Fruit fly (Drosophila melanogaster) whole organism, embryonic: ENCODE data around the gene Cpr65Av.

ENCODE experiments used
- Ada2b ChIP-seq: fragments of 200-800 bp; sonication (Bioruptor generic); IDR thresholded peaks from 2 replicates; pipeline ENCODE4 v1.3.6; 2022; ENCODE audit warnings: missing biosample characterization, missing genetic modification characterization
- Atf3 ChIP-seq: fragments of 200-800 bp; sonication (Bioruptor generic); optimal IDR thresholded peaks from 3 replicates; lab custom pipeline; 2016; ENCODE audit warnings: missing biosample characterization, missing genetic modification characterization
- Awh ChIP-seq: fragments of 200-800 bp; sonication (Bioruptor generic); IDR thresholded peaks from 2 replicates; pipeline ENCODE4, ENCODE4 v1.3.6; 2022; ENCODE audit warnings: missing biosample characterization, missing genetic modification characterization
- BEAF-32 ChIP-seq: fragments of 200-800 bp; sonication (Bioruptor generic); optimal IDR thresholded peaks from 3 replicates; lab custom pipeline; 2017; ENCODE audit warnings: missing biosample characterization, missing genetic modification characterization, mild to moderate bottlenecking, moderate library complexity, missing genetic modification reagents
- CG10654 ChIP-seq: fragments of 200-800 bp; sonication (Bioruptor generic); optimal IDR thresholded peaks from 2 replicates; lab custom pipeline; 2016; ENCODE audit warnings: missing biosample characterization, missing genetic modification characterization
- CG12942 ChIP-seq: fragments of 200-800 bp; sonication (Bioruptor generic); optimal IDR thresholded peaks from 3 replicates; lab custom pipeline; 2016; ENCODE audit warnings: missing biosample characterization, missing genetic modification characterization
- CG13424 ChIP-seq: fragments of 200-800 bp; sonication (Bioruptor generic); optimal IDR thresholded peaks from 2 replicates; lab custom pipeline; 2019; ENCODE audit warnings: missing biosample characterization, mild to moderate bottlenecking, missing genetic modification characterization, moderate library complexity
- CG14710 ChIP-seq: fragments of 200-800 bp; sonication (Bioruptor generic); optimal IDR thresholded peaks from 3 replicates; lab custom pipeline; 2019; ENCODE audit warnings: missing biosample characterization, mild to moderate bottlenecking, missing genetic modification characterization, moderate library complexity
- CG15601 ChIP-seq: fragments of 200-800 bp; sonication (Bioruptor generic); optimal IDR thresholded peaks from 3 replicates; lab custom pipeline; 2019; ENCODE audit warnings: missing biosample characterization, mild to moderate bottlenecking, missing genetic modification characterization, moderate library complexity
- CG1602 ChIP-seq: fragments of 200-800 bp; sonication (Bioruptor generic); optimal IDR thresholded peaks from 3 replicates; lab custom pipeline; 2016; ENCODE audit warnings: missing biosample characterization, missing genetic modification characterization
- CG16813 ChIP-seq: fragments of 200-800 bp; sonication (Bioruptor generic); IDR thresholded peaks from 3 replicates; pipeline ENCODE4 v1.3.6; 2022; ENCODE audit warnings: missing biosample characterization, missing genetic modification characterization; ENCODE audit not compliant: partially characterized antibody
- CG2116 ChIP-seq: fragments of 200-800 bp; sonication (Bioruptor generic); optimal IDR thresholded peaks from 3 replicates; lab custom pipeline; 2018; ENCODE audit warnings: missing biosample characterization, mild to moderate bottlenecking, missing genetic modification characterization
- CG30403 ChIP-seq: fragments of 200-800 bp; sonication (Bioruptor generic); optimal IDR thresholded peaks from 3 replicates; lab custom pipeline; 2016; ENCODE audit warnings: missing biosample characterization, missing genetic modification characterization
- CG33213 ChIP-seq: fragments of 200-800 bp; sonication (Bioruptor generic); optimal IDR thresholded peaks from 3 replicates; lab custom pipeline; 2016; ENCODE audit warnings: missing biosample characterization, missing genetic modification characterization
- CG4730 ChIP-seq: fragments of 200-800 bp; sonication (Bioruptor generic); IDR thresholded peaks from 2 replicates; pipeline ENCODE4 v1.3.6; 2022; ENCODE audit warnings: missing biosample characterization, missing genetic modification characterization
- CG7357 ChIP-seq: fragments of 200-800 bp; sonication (Bioruptor generic); IDR thresholded peaks from 3 replicates; pipeline ENCODE4 v1.3.6; 2022; ENCODE audit warnings: missing biosample characterization, missing genetic modification characterization
- CG8281 ChIP-seq: fragments of 200-800 bp; sonication (Bioruptor generic); optimal IDR thresholded peaks from 2 replicates; lab custom pipeline; 2018; ENCODE audit warnings: missing biosample characterization, mild to moderate bottlenecking, missing genetic modification characterization, moderate library complexity
- CG8388 ChIP-seq: fragments of 200-800 bp; sonication (Bioruptor generic); optimal IDR thresholded peaks from 2 replicates; lab custom pipeline; 2019; ENCODE audit warnings: missing biosample characterization, mild to moderate bottlenecking, missing genetic modification characterization, moderate library complexity
- CG8765 ChIP-seq: fragments of 200-800 bp; sonication (Bioruptor generic); IDR thresholded peaks from 2 replicates; pipeline ENCODE4 v1.3.6; 2022; ENCODE audit warnings: missing biosample characterization, missing genetic modification characterization
- CG9797 ChIP-seq: fragments of 200-800 bp; sonication (Bioruptor generic); optimal IDR thresholded peaks from 3 replicates; lab custom pipeline; 2018; ENCODE audit warnings: missing biosample characterization, mild to moderate bottlenecking, missing genetic modification characterization
- Dbx ChIP-seq: fragments of 200-800 bp; sonication (Bioruptor generic); IDR thresholded peaks from 3 replicates; pipeline ENCODE4 v1.3.6; 2022; ENCODE audit warnings: missing biosample characterization, missing genetic modification characterization
- Dek ChIP-seq: fragments of 200-800 bp; sonication (Bioruptor generic); optimal IDR thresholded peaks from 3 replicates; lab custom pipeline; 2019; ENCODE audit warnings: missing biosample characterization, mild to moderate bottlenecking, missing genetic modification characterization, moderate library complexity
- HLH3B ChIP-seq: fragments of 200-800 bp; sonication (Bioruptor generic); IDR thresholded peaks from 2 replicates; pipeline ENCODE4 v1.3.6; 2022; ENCODE audit warnings: missing biosample characterization, missing genetic modification characterization
- Hsf ChIP-seq: fragments of 200-800 bp; sonication (Bioruptor generic); optimal IDR thresholded peaks from 3 replicates; lab custom pipeline; 2016; ENCODE audit warnings: missing biosample characterization, missing genetic modification characterization
- NfI ChIP-seq: fragments of 200-800 bp; sonication (Bioruptor generic); optimal IDR thresholded peaks from 3 replicates; lab custom pipeline; 2018; ENCODE audit warnings: missing biosample characterization, mild to moderate bottlenecking, missing genetic modification characterization, moderate library complexity
- Rfx ChIP-seq: fragments of 200-800 bp; sonication (Bioruptor generic); IDR thresholded peaks from 2 replicates; pipeline ENCODE4 v1.3.6; 2022; ENCODE audit warnings: missing biosample characterization, missing genetic modification characterization
- Rx ChIP-seq: fragments of 200-800 bp; sonication (Bioruptor generic); IDR thresholded peaks from 2 replicates; pipeline ENCODE4 v1.3.6; 2022; ENCODE audit warnings: missing biosample characterization, missing genetic modification characterization
- Sin3A ChIP-seq: fragments of >200 bp; optimal IDR thresholded peaks from 2 replicates; lab custom pipeline; 2018
- Sox102F ChIP-seq: fragments of 200-800 bp; sonication (Bioruptor generic); optimal IDR thresholded peaks from 2 replicates; lab custom pipeline; 2018; ENCODE audit warnings: missing biosample characterization, mild to moderate bottlenecking, missing genetic modification characterization, moderate library complexity
- Spps ChIP-seq: fragments of 200-800 bp; sonication (Bioruptor generic); optimal IDR thresholded peaks from 2 replicates; lab custom pipeline; 2018; ENCODE audit warnings: missing biosample characterization, mild to moderate bottlenecking, missing genetic modification characterization
- Sry-δ ChIP-seq: fragments of 200-800 bp; sonication (Bioruptor generic); optimal IDR thresholded peaks from 2 replicates; lab custom pipeline; 2016; ENCODE audit warnings: missing biosample characterization, missing genetic modification characterization
- Xrp1 ChIP-seq: fragments of 200-800 bp; sonication (Bioruptor generic); IDR thresholded peaks from 2 replicates; pipeline ENCODE4 v1.3.6; 2022; ENCODE audit warnings: missing biosample characterization, missing genetic modification characterization
- YL-1 ChIP-seq: fragments of 200-800 bp; sonication (Bioruptor generic); optimal IDR thresholded peaks from 3 replicates; lab custom pipeline; 2017; ENCODE audit warnings: missing biosample characterization, mild to moderate bottlenecking, missing genetic modification characterization
- cato ChIP-seq: fragments of 200-800 bp; sonication (Bioruptor generic); optimal IDR thresholded peaks from 2 replicates; lab custom pipeline; 2016; ENCODE audit warnings: missing biosample characterization, missing genetic modification characterization, borderline replicate concordance
- corto ChIP-seq: fragments of 200-800 bp; sonication (Bioruptor generic); optimal IDR thresholded peaks from 2 replicates; lab custom pipeline; 2016; ENCODE audit warnings: missing biosample characterization, mild to moderate bottlenecking, missing genetic modification characterization, moderate library complexity
- croc ChIP-seq: fragments of 200-800 bp; sonication (Bioruptor generic); conservative IDR thresholded peaks from 3 replicates; pipeline ENCODE4 v1.3.6; 2022; ENCODE audit warnings: missing biosample characterization, missing genetic modification characterization
- eve ChIP-seq, 2 experiments: fragments of >200 bp; optimal IDR thresholded peaks; 2 replicates each; lab custom pipeline; 2017; ENCODE audit warnings: missing biosample characterization in 2 of 2, missing genetic modification characterization in 2 of 2
- her ChIP-seq: fragments of 200-800 bp; sonication (Bioruptor generic); optimal IDR thresholded peaks from 2 replicates; lab custom pipeline; 2016; ENCODE audit warnings: missing biosample characterization, missing genetic modification characterization
- hkb ChIP-seq, 2 experiments: fragments of 200-800 bp in 1 of 2; fragments of >200 bp in 1 of 2; sonication (Bioruptor generic) in 1 of 2; IDR thresholded peaks in 1 of 2; optimal IDR thresholded peaks in 1 of 2; 2 replicates each; pipeline versions ENCODE4 v1.3.6 to Lab custom; 2017 to 2022; ENCODE audit warnings: missing biosample characterization in 1 of 2, missing genetic modification characterization in 1 of 2
- insv ChIP-seq, 2 experiments: fragments of 200-800 bp; sonication (Bioruptor generic); optimal IDR thresholded peaks; 3 replicates each; lab custom pipeline; 2016 to 2018; ENCODE audit warnings: missing biosample characterization in 2 of 2, missing genetic modification characterization in 2 of 2
- lab ChIP-seq: fragments of 200-800 bp; sonication (Bioruptor generic); optimal IDR thresholded peaks from 3 replicates; lab custom pipeline; 2017; ENCODE audit warnings: missing biosample characterization, missing genetic modification characterization, mild to moderate bottlenecking, moderate library complexity, missing genetic modification reagents
- mld ChIP-seq: fragments of 200-800 bp; sonication (Bioruptor generic); IDR thresholded peaks from 3 replicates; pipeline ENCODE4 v1.3.6; 2022; ENCODE audit warnings: missing biosample characterization, missing genetic modification characterization; ENCODE audit not compliant: partially characterized antibody
- nau ChIP-seq: fragments of 200-800 bp; sonication (Bioruptor generic); optimal IDR thresholded peaks from 3 replicates; lab custom pipeline; 2017; ENCODE audit warnings: missing biosample characterization, mild to moderate bottlenecking, missing genetic modification characterization, missing genetic modification reagents
- nom ChIP-seq: fragments of 200-800 bp; sonication (Bioruptor generic); optimal IDR thresholded peaks from 2 replicates; lab custom pipeline; 2017; ENCODE audit warnings: missing biosample characterization, missing genetic modification characterization, mild to moderate bottlenecking, moderate library complexity, missing genetic modification reagents
- org-1 ChIP-seq: fragments of 200-800 bp; sonication (Bioruptor generic); optimal IDR thresholded peaks from 2 replicates; lab custom pipeline; 2017; ENCODE audit warnings: missing biosample characterization, missing genetic modification characterization
- sens ChIP-seq: fragments of 200-800 bp; sonication (Bioruptor generic); peaks from one replicate; lab custom pipeline; 2016; ENCODE audit warnings: missing biosample characterization, missing genetic modification characterization
- sima ChIP-seq: fragments of 200-800 bp; sonication (Bioruptor generic); optimal IDR thresholded peaks from 2 replicates; lab custom pipeline; 2016; ENCODE audit warnings: missing biosample characterization, missing genetic modification characterization
- stwl ChIP-seq: fragments of 200-800 bp; sonication (Bioruptor generic); optimal IDR thresholded peaks from 3 replicates; lab custom pipeline; 2018; ENCODE audit warnings: missing biosample characterization, mild to moderate bottlenecking, missing genetic modification characterization, moderate library complexity
- tll ChIP-seq, 2 experiments: fragments of 200-800 bp in 1 of 2; fragments of >200 bp in 1 of 2; sonication (Bioruptor generic) in 1 of 2; optimal IDR thresholded peaks; 2 replicates each; lab custom pipeline; 2017 to 2019; ENCODE audit warnings: missing biosample characterization in 2 of 2, missing genetic modification characterization in 2 of 2, mild to moderate bottlenecking in 1 of 2, moderate library complexity in 1 of 2
- tup ChIP-seq: fragments of 200-800 bp; sonication (Bioruptor generic); optimal IDR thresholded peaks from 2 replicates; lab custom pipeline; 2016; ENCODE audit warnings: missing biosample characterization, mild to moderate bottlenecking, missing genetic modification characterization, moderate library complexity

Cpr65Av gene

dm6 chr3L:6181776-6182175 lies 42.0 kb upstream of the Cpr65Av start, which contains the start of gene CG10274 (continued):
- peak; percentile 90 for TF ChIP-seq stwl (tag; lab: Kevin White, UChicago)
- TF ChIP-seq CG10654 (GFP tag; lab: Kevin White, UChicago): peak; percentile 68
- peak; percentile 59 for TF ChIP-seq Atf3 (GFP tag; lab: Kevin White, UChicago)
- TF ChIP-seq CG14710 (tag; lab: Kevin White, UChicago): peak; percentile 86
- peak; percentile 90 for TF ChIP-seq CG30403 (GFP tag; lab: Kevin White, UChicago)
- TF ChIP-seq lab: no peak
- no peak for TF ChIP-seq Sox102F (GFP tag; lab: Kevin White, UChicago)
- peak; percentile 96 for TF ChIP-seq sens (GFP tag; lab: Kevin White, UChicago)
- TF ChIP-seq nom (GFP tag; lab: Kevin White, UChicago): no peak
- TF ChIP-seq CG13424 (tag; lab: Kevin White, UChicago): peak; percentile 84
- TF ChIP-seq Sin3A (lab: Kevin White, UChicago): peak; percentile 75
- peak; percentile 60 for TF ChIP-seq Ada2b
- TF ChIP-seq hkb (optimal IDR thresholded peaks at IDR 0.05; lab: Kevin White, UChicago): no peak
- TF ChIP-seq hkb (GFP tag; IDR thresholded peaks at IDR 0.05; lab: Robert Waterston, UW): peak; percentile 37; the same call in 1 of the 2 replicates
- TF ChIP-seq CG16813 (GFP tag; lab: Robert Waterston, UW): no peak
- TF ChIP-seq nau: no peak
- no peak for TF ChIP-seq Rx
- no peak for TF ChIP-seq tup (GFP tag; lab: Kevin White, UChicago)
- peak; percentile 62 for TF ChIP-seq CG33213
- no peak for TF ChIP-seq mld
- no peak for TF ChIP-seq eve (GFP tag; optimal IDR thresholded peaks at IDR 0.05; lab: Kevin White, UChicago)
- peak; percentile 33; the same call in 1 of the 3 replicates for TF ChIP-seq CG7357 (GFP tag; lab: Robert Waterston, UW)
- TF ChIP-seq sima (GFP tag; lab: Kevin White, UChicago): no peak
- peak; percentile 50 for TF ChIP-seq CG8388 (GFP tag; lab: Kevin White, UChicago)
- peak; percentile 87 for TF ChIP-seq Hsf (GFP tag; lab: Kevin White, UChicago)
- no peak for TF ChIP-seq CG15601 (tag; lab: Kevin White, UChicago)
- no peak for TF ChIP-seq corto (GFP tag; lab: Kevin White, UChicago)
- TF ChIP-seq Rfx (GFP tag; lab: Robert Waterston, UW): peak; percentile 86
- peak in 1 of 2 experiments; percentile 44 for TF ChIP-seq tll (GFP tag; optimal IDR thresholded peaks at IDR 0.05; lab: Kevin White, UChicago)
- no peak for TF ChIP-seq CG8281
- no peak for TF ChIP-seq Awh (GFP tag; lab: Robert Waterston, UW)
- peak; percentile 71 for TF ChIP-seq CG1602 (GFP tag; lab: Kevin White, UChicago)
- peak; percentile 24 for TF ChIP-seq org-1 (GFP tag; lab: Kevin White, UChicago)
- TF ChIP-seq CG8765 (GFP tag; lab: Robert Waterston, UW): no peak
- TF ChIP-seq YL-1: peak; percentile 65
- TF ChIP-seq Dek (tag; lab: Kevin White, UChicago): no peak
- TF ChIP-seq Spps (tag; lab: Kevin White, UChicago): peak; percentile 56
- peak; percentile 65 for TF ChIP-seq HLH3B (GFP tag; lab: Robert Waterston, UW)
- TF ChIP-seq NfI (GFP tag; lab: Kevin White, UChicago): peak; percentile 81
- TF ChIP-seq insv (GFP tag; optimal IDR thresholded peaks at IDR 0.05; lab: Kevin White, UChicago): peak in 1 of 2 experiments; percentile 31
- TF ChIP-seq BEAF-32 (GFP tag; lab: Kevin White, UChicago): peak; percentile 36
- peak; percentile 13 for TF ChIP-seq her (GFP tag; lab: Kevin White, UChicago)
- peak; percentile 72 for TF ChIP-seq CG12942 (GFP tag; lab: Kevin White, UChicago)
- TF ChIP-seq croc (GFP tag; lab: Robert Waterston, UW): peak; percentile 62; the same call in 2 of the 3 replicates
- TF ChIP-seq cato (GFP tag; lab: Kevin White, UChicago): peak; percentile 56
- TF ChIP-seq CG9797 (GFP tag; lab: Kevin White, UChicago): peak; percentile 24
- TF ChIP-seq CG4730 (GFP tag; lab: Robert Waterston, UW): 0 out of 2 replicates have a peak, but pooled peaks have one; percentile 15
- peak; percentile 82 for TF ChIP-seq Xrp1 (GFP tag; lab: Robert Waterston, UW)
- peak; percentile 81 for TF ChIP-seq Dbx (GFP tag; lab: Robert Waterston, UW)
- peak; percentile 44 for TF ChIP-seq Sry-δ (GFP tag; lab: Kevin White, UChicago)
- peak; percentile 77 for TF ChIP-seq CG2116
